Fruit fly (Drosophila melanogaster) whole organism, pupa: ENCODE results near the gene CG32055.

ENCODE experiments used
- CG13204 ChIP-seq: fragments of 200-800 bp; sonication (Bioruptor generic); optimal IDR thresholded peaks from 2 replicates; lab custom pipeline; 2018; ENCODE audit warnings: missing biosample characterization, mild to moderate bottlenecking, missing genetic modification characterization, moderate library complexity
- CG14655 ChIP-seq: fragments of 200-800 bp; sonication (Bioruptor generic); optimal IDR thresholded peaks from 3 replicates; lab custom pipeline; 2017; ENCODE audit warnings: mild to moderate bottlenecking, missing biosample characterization, missing genetic modification reagents, missing genetic modification characterization
- CG34367 ChIP-seq: fragments of 200-800 bp; sonication (Bioruptor generic); optimal IDR thresholded peaks from 2 replicates; lab custom pipeline; 2018; ENCODE audit warnings: missing biosample characterization, mild to moderate bottlenecking, missing genetic modification characterization
- CG4496 ChIP-seq: fragments of 200-800 bp; sonication (Bioruptor generic); IDR thresholded peaks from 3 replicates; pipeline ENCODE4 v1.3.6; 2022; ENCODE audit warnings: missing biosample characterization, missing genetic modification characterization

- TF ChIP-seq CG4496 (GFP tag; lab: Robert Waterston, UW) (no peak), CG13204 (GFP tag; lab: Kevin White, UChicago) (no peak), CG14655 (GFP tag; lab: Kevin White, UChicago) (no peak), CG34367 (tag; lab: Kevin White, UChicago) (no peak)
Observed at dm6 chr3L:10261219-10261618, 41.3 kb upstream of the CG32055 start.
